Fruit fly (Drosophila melanogaster) whole organism, embryonic: ENCODE results near the gene CG31800.

Experiments used
- Adf1 ChIP-seq: fragments of 200-800 bp; sonication (Bioruptor generic); IDR thresholded peaks from 2 replicates; pipeline ENCODE4 v1.3.6; 2022; ENCODE audit warnings: missing biosample characterization, missing genetic modification characterization
- CG10565 ChIP-seq: fragments of 200-800 bp; sonication (Bioruptor generic); optimal IDR thresholded peaks from 3 replicates; lab custom pipeline; 2016; ENCODE audit warnings: missing biosample characterization, mild to moderate bottlenecking, missing genetic modification characterization
- CG11085 ChIP-seq: fragments of 200-800 bp; sonication (Bioruptor generic); IDR thresholded peaks from 2 replicates; pipeline ENCODE4 v1.3.6; 2022; ENCODE audit warnings: missing biosample characterization, missing genetic modification characterization
- CG12744 ChIP-seq: fragments of 200-800 bp; sonication (Bioruptor generic); optimal IDR thresholded peaks from 2 replicates; lab custom pipeline; 2016; ENCODE audit warnings: missing biosample characterization, missing genetic modification characterization
- CG13424 ChIP-seq: fragments of 200-800 bp; sonication (Bioruptor generic); optimal IDR thresholded peaks from 2 replicates; lab custom pipeline; 2019; ENCODE audit warnings: missing biosample characterization, mild to moderate bottlenecking, missing genetic modification characterization, moderate library complexity
- CG13775 ChIP-seq: fragments of 200-800 bp; sonication (Bioruptor generic); optimal IDR thresholded peaks from 3 replicates; lab custom pipeline; 2017; ENCODE audit warnings: missing biosample characterization, mild to moderate bottlenecking, missing genetic modification characterization
- CG15514 ChIP-seq: fragments of 200-800 bp; sonication (Bioruptor generic); optimal IDR thresholded peaks from 3 replicates; lab custom pipeline; 2017; ENCODE audit warnings: missing biosample characterization, missing genetic modification characterization, mild to moderate bottlenecking, moderate library complexity, missing genetic modification reagents
- CG16813 ChIP-seq: fragments of 200-800 bp; sonication (Bioruptor generic); IDR thresholded peaks from 3 replicates; pipeline ENCODE4 v1.3.6; 2022; ENCODE audit warnings: missing biosample characterization, missing genetic modification characterization; ENCODE audit not compliant: partially characterized antibody
- CG17186 ChIP-seq: fragments of 200-800 bp; sonication (Bioruptor generic); optimal IDR thresholded peaks from 3 replicates; lab custom pipeline; 2017; ENCODE audit warnings: missing biosample characterization, missing genetic modification reagents, missing genetic modification characterization
- CG17359 ChIP-seq: fragments of 200-800 bp; sonication (Bioruptor generic); optimal IDR thresholded peaks from 3 replicates; lab custom pipeline; 2018; ENCODE audit warnings: missing biosample characterization, mild to moderate bottlenecking, missing genetic modification characterization, moderate library complexity
- CG18011 ChIP-seq: fragments of 200-800 bp; sonication (Bioruptor generic); optimal IDR thresholded peaks from 2 replicates; lab custom pipeline; 2017; ENCODE audit warnings: missing biosample characterization, missing genetic modification characterization, mild to moderate bottlenecking, moderate library complexity, missing genotype
- CG18476 ChIP-seq: fragments of 200-800 bp; sonication (Bioruptor generic); optimal IDR thresholded peaks from 2 replicates; lab custom pipeline; 2016; ENCODE audit warnings: missing biosample characterization, mild to moderate bottlenecking, missing genetic modification characterization
- CG18619 ChIP-seq: fragments of 200-800 bp; sonication (Bioruptor generic); optimal IDR thresholded peaks from 3 replicates; lab custom pipeline; 2017; ENCODE audit warnings: missing biosample characterization, mild to moderate bottlenecking, missing genetic modification characterization
- CG2889 ChIP-seq: fragments of 200-800 bp; sonication (Bioruptor generic); IDR thresholded peaks from 3 replicates; pipeline ENCODE4 v1.3.6; 2022; ENCODE audit warnings: missing biosample characterization, missing genetic modification characterization
- CG33213 ChIP-seq: fragments of 200-800 bp; sonication (Bioruptor generic); optimal IDR thresholded peaks from 3 replicates; lab custom pipeline; 2016; ENCODE audit warnings: missing biosample characterization, missing genetic modification characterization
- CG3995 ChIP-seq: fragments of 200-800 bp; sonication (Bioruptor generic); optimal IDR thresholded peaks from 3 replicates; lab custom pipeline; 2016; ENCODE audit warnings: missing biosample characterization, missing genetic modification characterization
- CG7839 ChIP-seq: fragments of 200-800 bp; sonication (Bioruptor generic); optimal IDR thresholded peaks from 3 replicates; lab custom pipeline; 2018; ENCODE audit warnings: missing biosample characterization, mild to moderate bottlenecking, missing genetic modification characterization, moderate library complexity
- CG8478 ChIP-seq: fragments of >200 bp; optimal IDR thresholded peaks from 2 replicates; lab custom pipeline; 2018
- CoRest ChIP-seq: fragments of 200-800 bp; sonication (Bioruptor generic); optimal IDR thresholded peaks from 3 replicates; lab custom pipeline; 2018; ENCODE audit warnings: missing biosample characterization, mild to moderate bottlenecking, missing genetic modification characterization, moderate library complexity
- Dek ChIP-seq: fragments of 200-800 bp; sonication (Bioruptor generic); optimal IDR thresholded peaks from 3 replicates; lab custom pipeline; 2019; ENCODE audit warnings: missing biosample characterization, mild to moderate bottlenecking, missing genetic modification characterization, moderate library complexity
- Dip2 ChIP-seq: fragments of 200-800 bp; sonication (Bioruptor generic); IDR thresholded peaks from 2 replicates; pipeline ENCODE4 v1.3.6; 2022; ENCODE audit warnings: missing biosample characterization, missing genetic modification characterization
- Fer1 ChIP-seq: fragments of 200-800 bp; sonication (Bioruptor generic); optimal IDR thresholded peaks from 2 replicates; lab custom pipeline; 2017; ENCODE audit warnings: missing biosample characterization, mild to moderate bottlenecking, missing genetic modification characterization
- Hmr ChIP-seq: fragments of 200-800 bp; sonication (Bioruptor generic); optimal IDR thresholded peaks from 3 replicates; lab custom pipeline; 2017; ENCODE audit warnings: mild to moderate bottlenecking, missing biosample characterization, missing genetic modification reagents, missing genetic modification characterization
- Lhr ChIP-seq: fragments of 200-800 bp; sonication (Bioruptor generic); optimal IDR thresholded peaks from 3 replicates; lab custom pipeline; 2017; ENCODE audit warnings: mild to moderate bottlenecking, missing biosample characterization, missing genetic modification reagents, missing genetic modification characterization
- Nf-YB ChIP-seq: fragments of 200-800 bp; sonication (Bioruptor generic); optimal IDR thresholded peaks from 3 replicates; lab custom pipeline; 2019; ENCODE audit warnings: missing biosample characterization, mild to moderate bottlenecking, missing genetic modification characterization, moderate library complexity
- Opbp ChIP-seq: fragments of 200-800 bp; sonication (Bioruptor generic); IDR thresholded peaks from 3 replicates; pipeline ENCODE4 v1.3.6; 2022; ENCODE audit warnings: missing biosample characterization, missing genetic modification characterization; ENCODE audit not compliant: partially characterized antibody
- YL-1 ChIP-seq: fragments of 200-800 bp; sonication (Bioruptor generic); optimal IDR thresholded peaks from 3 replicates; lab custom pipeline; 2017; ENCODE audit warnings: missing biosample characterization, mild to moderate bottlenecking, missing genetic modification characterization
- bbx ChIP-seq: fragments of 200-800 bp; sonication (Bioruptor generic); IDR thresholded peaks from 2 replicates; pipeline ENCODE4 v1.3.6; 2022; ENCODE audit warnings: missing biosample characterization, missing genetic modification characterization; ENCODE audit not compliant: partially characterized antibody
- cato ChIP-seq: fragments of 200-800 bp; sonication (Bioruptor generic); optimal IDR thresholded peaks from 2 replicates; lab custom pipeline; 2016; ENCODE audit warnings: missing biosample characterization, missing genetic modification characterization, borderline replicate concordance
- esg ChIP-seq: fragments of 200-800 bp; sonication (Bioruptor generic); conservative IDR thresholded peaks from 2 replicates; pipeline ENCODE4 v1.3.6; 2022; ENCODE audit warnings: missing biosample characterization, missing genetic modification characterization
- gcm2 ChIP-seq: fragments of 200-800 bp; sonication (Bioruptor generic); optimal IDR thresholded peaks from 2 replicates; lab custom pipeline; 2016; ENCODE audit warnings: missing biosample characterization, missing genetic modification characterization
- gem ChIP-seq: fragments of 200-800 bp; sonication (Bioruptor generic); optimal IDR thresholded peaks from 2 replicates; lab custom pipeline; 2019; ENCODE audit warnings: missing biosample characterization, mild to moderate bottlenecking, missing genetic modification characterization, moderate library complexity
- hb ChIP-seq: fragments of 200-800 bp; sonication (Bioruptor generic); IDR thresholded peaks from 3 replicates; pipeline ENCODE4 v1.3.6; 2022; ENCODE audit warnings: missing biosample characterization, missing genetic modification characterization; ENCODE audit not compliant: partially characterized antibody
- hth ChIP-seq: fragments of >200 bp; optimal IDR thresholded peaks from 2 replicates; lab custom pipeline; 2017; ENCODE audit warnings: inconsistent platforms
- ind ChIP-seq: fragments of 200-800 bp; sonication (Bioruptor generic); optimal IDR thresholded peaks from 3 replicates; lab custom pipeline; 2016; ENCODE audit warnings: missing biosample characterization, missing genetic modification characterization
- kay ChIP-seq: fragments of 200-800 bp; sonication (Bioruptor generic); optimal IDR thresholded peaks from 2 replicates; lab custom pipeline; 2016; ENCODE audit warnings: missing biosample characterization, missing genetic modification characterization
- lmd ChIP-seq: fragments of 200-800 bp; sonication (Bioruptor generic); IDR thresholded peaks from 2 replicates; pipeline ENCODE4 v1.3.6; 2022; ENCODE audit warnings: missing biosample characterization, missing genetic modification characterization
- mld ChIP-seq: fragments of 200-800 bp; sonication (Bioruptor generic); IDR thresholded peaks from 3 replicates; pipeline ENCODE4 v1.3.6; 2022; ENCODE audit warnings: missing biosample characterization, missing genetic modification characterization; ENCODE audit not compliant: partially characterized antibody
- odd ChIP-seq: fragments of 200-800 bp; sonication (Bioruptor generic); optimal IDR thresholded peaks from 2 replicates; lab custom pipeline; 2017; ENCODE audit warnings: missing biosample characterization, mild to moderate bottlenecking, missing genetic modification characterization
- pb ChIP-seq: fragments of 200-800 bp; sonication (Bioruptor generic); optimal IDR thresholded peaks from 3 replicates; lab custom pipeline; 2016; ENCODE audit warnings: missing biosample characterization, missing genetic modification characterization
- peb ChIP-seq: fragments of 200-800 bp; sonication (Bioruptor generic); IDR thresholded peaks from 2 replicates; pipeline ENCODE4 v1.3.6; 2022; ENCODE audit warnings: missing biosample characterization, missing genetic modification characterization
- pfk ChIP-seq: fragments of 200-800 bp; sonication (Bioruptor generic); optimal IDR thresholded peaks from 2 replicates; lab custom pipeline; 2018; ENCODE audit warnings: missing biosample characterization, mild to moderate bottlenecking, missing genetic modification characterization, moderate library complexity
- pzg ChIP-seq: fragments of 200-800 bp; sonication (Bioruptor generic); optimal IDR thresholded peaks from 3 replicates; lab custom pipeline; 2018; ENCODE audit warnings: missing biosample characterization, mild to moderate bottlenecking, missing genetic modification characterization, moderate library complexity
- row ChIP-seq: fragments of 200-800 bp; sonication (Bioruptor generic); IDR thresholded peaks from 3 replicates; pipeline ENCODE4 v1.3.6; 2022; ENCODE audit warnings: missing biosample characterization, missing genetic modification characterization
- ssp ChIP-seq: fragments of 200-800 bp; sonication (Bioruptor generic); IDR thresholded peaks from 2 replicates; pipeline ENCODE4 v1.3.6; 2022; ENCODE audit warnings: missing biosample characterization, missing genetic modification characterization
- toy ChIP-seq: fragments of 200-800 bp; sonication (Bioruptor generic); IDR thresholded peaks from 2 replicates; pipeline ENCODE4 v1.3.6; 2022; ENCODE audit warnings: missing biosample characterization, missing genetic modification characterization
- wor ChIP-seq: fragments of 200-800 bp; sonication (Bioruptor generic); IDR thresholded peaks from 2 replicates; pipeline ENCODE4 v1.3.6; 2022; ENCODE audit warnings: missing biosample characterization, missing genetic modification characterization
- zfh1 ChIP-seq: fragments of 200-800 bp; sonication (Bioruptor generic); IDR thresholded peaks from 3 replicates; pipeline ENCODE4 v1.3.6; 2022; ENCODE audit warnings: missing biosample characterization, missing genetic modification characterization

The CG31800 gene

dm6 chr2L:19011895-19012645, 22.3 kb downstream of the CG31800 start:
- TF ChIP-seq pb (GFP tag; lab: Kevin White, UChicago) (peak; percentile 77), hb (no peak), CG17359 (tag; lab: Kevin White, UChicago) (peak; percentile 82), gcm2 (peak; percentile 8), CG7839 (tag; lab: Kevin White, UChicago) (peak; percentile 89), row (GFP tag; lab: Robert Waterston, UW) (peak; percentile 95), CG18476 (GFP tag; lab: Kevin White, UChicago) (peak; percentile 73), CG15514 (GFP tag; lab: Kevin White, UChicago) (peak; percentile 63), toy (0 out of 2 replicates have a peak, but pooled peaks have one; percentile 44), CG33213 (GFP tag; lab: Kevin White, UChicago) (peak; percentile 48), esg (GFP tag; lab: Robert Waterston, UW) (peak; percentile 86), CG18619 (GFP tag; lab: Kevin White, UChicago) (peak; percentile 75), Lhr (peak; percentile 16), Opbp (GFP tag; lab: Robert Waterston, UW) (no peak), zfh1 (GFP tag; lab: Robert Waterston, UW) (peak; percentile 84), hth (lab: Kevin White, UChicago) (no peak), pfk (GFP tag; lab: Kevin White, UChicago) (no peak), wor (peak; percentile 74), odd (GFP tag; lab: Kevin White, UChicago) (peak; percentile 69), mld (GFP tag; lab: Robert Waterston, UW) (no peak), CG11085 (GFP tag; lab: Robert Waterston, UW) (peak; percentile 75), YL-1 (no peak), Hmr (GFP tag; lab: Kevin White, UChicago) (peak; percentile 93), CoRest (tag; lab: Kevin White, UChicago) (peak; percentile 84), CG16813 (GFP tag; lab: Robert Waterston, UW) (no peak), lmd (GFP tag; lab: Robert Waterston, UW) (peak; percentile 88), gem (tag; lab: Kevin White, UChicago) (peak; percentile 87), CG17186 (GFP tag; lab: Kevin White, UChicago) (peak; percentile 27), bbx (no peak), ind (peak; percentile 82), CG13424 (peak; percentile 80), cato (GFP tag; lab: Kevin White, UChicago) (no peak), kay (GFP tag; lab: Kevin White, UChicago) (peak; percentile 58), Adf1 (GFP tag; lab: Robert Waterston, UW) (peak; percentile 65; the same call in 1 of the 2 replicates), CG18011 (GFP tag; lab: Kevin White, UChicago) (peak; percentile 3), ssp (peak; percentile 80), CG13775 (GFP tag; lab: Kevin White, UChicago) (peak; percentile 75), CG12744 (GFP tag; lab: Kevin White, UChicago) (peak; percentile 49), Nf-YB (peak; percentile 53), Fer1 (GFP tag; lab: Kevin White, UChicago) (peak; percentile 89), peb (GFP tag; lab: Robert Waterston, UW) (peak; percentile 75), CG10565 (GFP tag; lab: Kevin White, UChicago) (no peak), CG8478 (lab: Kevin White, UChicago) (no peak), CG2889 (peak; percentile 74; the same call in 2 of the 3 replicates), pzg (GFP tag; lab: Kevin White, UChicago) (no peak), Dek (peak; percentile 77), Dip2 (GFP tag; lab: Robert Waterston, UW) (no peak), CG3995 (no peak)
